Worm (Caenorhabditis elegans) whole organism, L3 larva: ENCODE data around the gene W01F3.2.
A peak's percentile ranks its signal among the peaks of the same experiment; 100 is the strongest.

Source experiments
- R02D3.7 ChIP-seq: fragments of 150-350 bp; optimal IDR thresholded peaks from 2 replicates; lab custom pipeline; 2014; ENCODE audit warnings: missing biosample characterization, missing genetic modification characterization
- ZK546.5 ChIP-seq: sonication (generic microtip); optimal IDR thresholded peaks from 2 replicates; lab custom pipeline; 2017; ENCODE audit warnings: missing biosample characterization, missing genetic modification characterization
- aly-2 ChIP-seq: fragments of 150-350 bp; optimal IDR thresholded peaks from 2 replicates; lab custom pipeline; 2014; ENCODE audit warnings: missing biosample characterization, missing genetic modification characterization
- ama-1 ChIP-seq: fragments of 150-350 bp; optimal IDR thresholded peaks from 2 replicates; lab custom pipeline; 2018
- ceh-16 ChIP-seq: sonication (generic microtip); optimal IDR thresholded peaks from 2 replicates; lab custom pipeline; 2017; ENCODE audit warnings: missing biosample characterization, missing genetic modification characterization
- ceh-28 ChIP-seq: fragments of 150-350 bp; optimal IDR thresholded peaks from 2 replicates; lab custom pipeline; 2014; ENCODE audit warnings: missing biosample characterization, missing genetic modification reagents, missing genetic modification characterization
- ceh-82 ChIP-seq: fragments of 150-350 bp; optimal IDR thresholded peaks from 2 replicates; lab custom pipeline; 2014; ENCODE audit warnings: missing biosample characterization, missing genetic modification characterization
- ceh-9 ChIP-seq: sonication (generic microtip); optimal IDR thresholded peaks from 2 replicates; lab custom pipeline; 2018; ENCODE audit warnings: missing biosample characterization, missing genetic modification characterization
- daf-12 ChIP-seq: fragments of 150-350 bp; optimal IDR thresholded peaks from 2 replicates; lab custom pipeline; 2014; ENCODE audit warnings: missing biosample characterization, missing genetic modification reagents, missing genetic modification characterization
- egl-27 ChIP-seq: sonication (generic microtip); optimal IDR thresholded peaks from 4 replicates; lab custom pipeline; 2017; ENCODE audit warnings: missing biosample characterization, missing genetic modification reagents, missing genetic modification characterization
- egl-5 ChIP-seq: fragments of 150-350 bp; optimal IDR thresholded peaks from 2 replicates; lab custom pipeline; 2017; ENCODE audit warnings: missing biosample characterization, missing genetic modification reagents, missing genetic modification characterization, inconsistent platforms
- elt-1 ChIP-seq: fragments of 150-350 bp; optimal IDR thresholded peaks from 2 replicates; lab custom pipeline; 2014; ENCODE audit warnings: missing biosample characterization, missing genetic modification characterization
- elt-2 ChIP-seq: sonication (generic microtip); optimal IDR thresholded peaks from 2 replicates; lab custom pipeline; 2016; ENCODE audit warnings: missing genetic modification reagents, mild to moderate bottlenecking, missing genetic modification characterization, missing compliant biosample characterization
- elt-3 ChIP-seq, 3 experiments: fragments of 150-350 bp in 1 of 3; sonication (generic microtip) in 2 of 3; optimal IDR thresholded peaks; 2 replicates in 2 of 3; 4 replicates in 1 of 3; lab custom pipeline; 2014 to 2017; ENCODE audit warnings: missing biosample characterization in 3 of 3, missing genetic modification characterization in 3 of 3
- eor-1 ChIP-seq, 2 experiments: fragments of 150-350 bp; optimal IDR thresholded peaks; 2 replicates each; lab custom pipeline; 2014 to 2018; ENCODE audit warnings: missing biosample characterization in 2 of 2, missing genetic modification characterization in 2 of 2
- fkh-2 ChIP-seq: fragments of 150-350 bp; optimal IDR thresholded peaks from 2 replicates; lab custom pipeline; 2014; ENCODE audit warnings: missing biosample characterization, missing genetic modification reagents, missing genetic modification characterization
- hmg-11 ChIP-seq: sonication (generic microtip); optimal IDR thresholded peaks from 2 replicates; lab custom pipeline; 2016; ENCODE audit warnings: missing genetic modification characterization, missing compliant biosample characterization
- jun-1 ChIP-seq: fragments of 150-350 bp; optimal IDR thresholded peaks from 2 replicates; lab custom pipeline; 2014; ENCODE audit warnings: missing biosample characterization, missing genetic modification reagents, missing genetic modification characterization
- lsy-12 ChIP-seq: sonication (generic microtip); optimal IDR thresholded peaks from 2 replicates; lab custom pipeline; 2016; ENCODE audit warnings: mild to moderate bottlenecking, missing genetic modification characterization, missing compliant biosample characterization
- mml-1 ChIP-seq: fragments of 150-350 bp; sonication (generic microtip); optimal IDR thresholded peaks from 3 replicates; lab custom pipeline; 2014; ENCODE audit warnings: missing biosample characterization, missing genetic modification characterization
- nfya-1 ChIP-seq: sonication (generic microtip); optimal IDR thresholded peaks from 2 replicates; lab custom pipeline; 2017; ENCODE audit warnings: missing genetic modification characterization, mild to moderate bottlenecking, missing compliant biosample characterization, antibody characterized with exemption, moderate library complexity; ENCODE audit not compliant: insufficient read depth
- nhr-12 ChIP-seq: fragments of 150-350 bp; optimal IDR thresholded peaks from 2 replicates; lab custom pipeline; 2014; ENCODE audit warnings: missing biosample characterization, missing genetic modification characterization
- nhr-237 ChIP-seq: fragments of 150-350 bp; optimal IDR thresholded peaks from 2 replicates; lab custom pipeline; 2014; ENCODE audit warnings: missing biosample characterization, missing genetic modification characterization
- nhr-25 ChIP-seq: sonication (generic microtip); optimal IDR thresholded peaks from 2 replicates; lab custom pipeline; 2017; ENCODE audit warnings: missing biosample characterization, missing genetic modification characterization
- nhr-28 ChIP-seq: fragments of 150-350 bp; optimal IDR thresholded peaks from 2 replicates; lab custom pipeline; 2014; ENCODE audit warnings: missing biosample characterization, missing genetic modification characterization
- nhr-43 ChIP-seq: sonication (generic microtip); optimal IDR thresholded peaks from 2 replicates; lab custom pipeline; 2016; ENCODE audit warnings: mild to moderate bottlenecking, missing genetic modification characterization, missing compliant biosample characterization; ENCODE audit not compliant: poor library complexity, severe bottlenecking
- nhr-67 ChIP-seq: fragments of 150-350 bp; optimal IDR thresholded peaks from 2 replicates; lab custom pipeline; 2014; ENCODE audit warnings: missing biosample characterization, missing genetic modification characterization
- nhr-76 ChIP-seq: fragments of 150-350 bp; sonication (generic microtip); optimal IDR thresholded peaks from 5 replicates; lab custom pipeline; 2014; ENCODE audit warnings: missing biosample characterization, missing genetic modification characterization
- nhr-77 ChIP-seq: fragments of 150-350 bp; optimal IDR thresholded peaks from 2 replicates; lab custom pipeline; 2014; ENCODE audit warnings: missing biosample characterization, missing genetic modification characterization
- pha-4 ChIP-seq: fragments of 150-350 bp; optimal IDR thresholded peaks from 2 replicates; lab custom pipeline; 2014; ENCODE audit warnings: missing biosample characterization, missing genetic modification reagents, missing genetic modification characterization
- pqm-1 ChIP-seq: fragments of 150-350 bp; optimal IDR thresholded peaks from 2 replicates; lab custom pipeline; 2017; ENCODE audit warnings: missing biosample characterization, missing genetic modification characterization, inconsistent platforms
- sea-2 ChIP-seq: fragments of 150-350 bp; sonication (generic microtip); optimal IDR thresholded peaks from 4 replicates; lab custom pipeline; 2014; ENCODE audit warnings: missing biosample characterization, missing genetic modification reagents, missing genetic modification characterization
- skn-1 ChIP-seq: fragments of 150-350 bp; optimal IDR thresholded peaks from 2 replicates; lab custom pipeline; 2014; ENCODE audit warnings: missing biosample characterization, missing genetic modification characterization
- snpc-4 ChIP-seq: fragments of 150-350 bp; optimal IDR thresholded peaks from 2 replicates; lab custom pipeline; 2014; ENCODE audit warnings: missing biosample characterization, missing genetic modification characterization
- tbx-2 ChIP-seq: sonication (generic microtip); optimal IDR thresholded peaks from 2 replicates; lab custom pipeline; 2016; ENCODE audit warnings: mild to moderate bottlenecking, missing genetic modification characterization, missing compliant biosample characterization
- unc-39 ChIP-seq: sonication (generic microtip); optimal IDR thresholded peaks from 4 replicates; lab custom pipeline; 2017; ENCODE audit warnings: missing biosample characterization, missing genetic modification characterization
- unc-62 ChIP-seq: fragments of 150-350 bp; sonication (generic microtip); optimal IDR thresholded peaks from 4 replicates; lab custom pipeline; 2014; ENCODE audit warnings: missing biosample characterization, missing genetic modification reagents, missing genetic modification characterization
- zag-1 ChIP-seq: fragments of 150-350 bp; optimal IDR thresholded peaks from 2 replicates; lab custom pipeline; 2014; ENCODE audit warnings: missing biosample characterization, missing genetic modification characterization
- ztf-11 ChIP-seq: fragments of 150-350 bp; optimal IDR thresholded peaks from 2 replicates; lab custom pipeline; 2014; ENCODE audit warnings: missing biosample characterization, missing genetic modification characterization
- ztf-4 ChIP-seq: fragments of 150-350 bp; optimal IDR thresholded peaks from 2 replicates; lab custom pipeline; 2014; ENCODE audit warnings: missing biosample characterization, missing genetic modification characterization

Gene W01F3.2

DNA sequence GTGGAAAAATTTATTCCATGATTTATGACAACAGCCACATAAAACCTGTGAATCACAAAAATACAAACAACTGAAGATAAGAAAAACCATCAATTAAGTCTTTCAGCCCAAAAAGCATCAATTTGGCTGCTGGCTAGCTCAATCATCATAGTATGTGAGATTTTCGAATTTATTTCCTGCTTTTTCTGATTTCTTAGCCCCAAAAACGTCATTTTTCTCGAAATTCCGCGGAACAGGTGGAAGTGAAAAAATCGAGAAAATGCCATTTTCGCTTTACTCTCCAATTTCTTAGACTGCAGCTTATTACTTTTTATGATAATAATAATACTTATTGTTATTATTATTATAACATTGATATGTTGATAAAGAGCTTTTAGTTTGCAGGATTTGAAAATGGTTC is 18.2 kb upstream of the W01F3.2 start, which contains the start of gene srxa-15:
srxa-15 (plus strand) TSS at position 301 of the 400 bp plus-strand sequence.
- no peak for TF ChIP-seq skn-1 (tag; lab: Kevin White, UChicago)
- TF ChIP-seq nfya-1, result no peak
- no peak for TF ChIP-seq nhr-76 (tag; lab: Kevin White, UChicago)
- TF ChIP-seq pqm-1 (tag; lab: Kevin White, UChicago), result no peak
- no peak for TF ChIP-seq ceh-16
- no peak for TF ChIP-seq tbx-2 (tag; lab: Kevin White, UChicago)

- TF ChIP-seq zag-1 (tag; lab: Kevin White, UChicago) (no peak), ceh-28 (no peak)
Observed at ce11 chrV:20645479-20645878, 14.6 kb upstream of the W01F3.2 start.

DNA sequence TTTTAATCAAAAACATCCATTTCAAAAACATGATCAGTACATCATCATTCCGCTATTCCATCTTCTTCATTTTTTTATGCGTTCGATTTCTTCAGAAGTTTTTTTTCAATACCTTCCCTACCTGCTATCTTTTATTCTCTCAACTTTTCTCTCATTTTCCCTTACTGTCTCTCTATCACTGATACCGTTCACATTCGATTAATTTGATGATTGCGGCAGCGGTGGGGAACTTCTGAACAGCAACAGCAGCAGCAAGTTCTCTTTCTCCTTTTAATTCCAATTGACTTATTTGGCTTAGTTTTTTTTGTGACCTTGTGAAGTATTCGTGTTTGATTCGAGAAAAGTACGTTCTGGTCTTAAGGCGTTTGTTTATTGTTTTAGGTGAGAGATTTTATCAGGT is 11.3 kb upstream of the W01F3.2 start:
- TF ChIP-seq nhr-77 (tag; lab: Kevin White, UChicago), result no peak
- peak; percentile 63 for TF ChIP-seq nhr-25
- TF ChIP-seq elt-3 (tag; optimal IDR thresholded peaks at IDR 0.05; lab: Kevin White, UChicago), result peak in 2 of 3 experiments; percentile 66 to 82
- TF ChIP-seq, all 47 proteins: peak for 2

DNA sequence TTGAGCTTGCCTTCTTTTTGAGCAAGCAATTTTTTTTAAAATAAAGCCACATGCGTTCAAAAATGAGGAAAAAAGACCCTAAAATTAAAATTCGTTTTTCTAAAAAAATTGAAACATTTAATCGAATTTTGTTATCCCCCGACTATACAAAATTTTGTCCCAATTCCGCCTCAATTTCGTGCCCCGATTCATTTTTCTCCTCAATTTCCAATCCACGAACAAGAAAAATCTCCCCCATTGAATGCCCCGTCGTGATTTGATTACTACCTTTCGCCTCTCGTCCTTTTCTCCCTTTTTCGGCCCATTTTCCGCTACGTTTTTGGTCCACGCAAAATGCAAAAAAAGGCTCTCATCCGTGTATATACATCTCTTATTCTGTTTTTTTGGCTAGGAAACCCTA is 8.2 kb upstream of the W01F3.2 start:
- TF ChIP-seq nhr-28 (tag; lab: Kevin White, UChicago) (no peak), nhr-77 (tag; lab: Kevin White, UChicago) (no peak), tbx-2 (tag; lab: Kevin White, UChicago) (no peak), lsy-12 (tag; lab: Kevin White, UChicago) (no peak), nhr-25 (no peak), elt-2 (tag; lab: Kevin White, UChicago) (no peak), ceh-16 (no peak), daf-12 (tag; lab: Kevin White, UChicago) (no peak), ZK546.5 (tag; lab: Kevin White, UChicago) (no peak), snpc-4 (no peak), egl-5 (no peak), nhr-12 (tag; lab: Kevin White, UChicago) (no peak), eor-1 (tag; optimal IDR thresholded peaks at IDR 0.05; lab: Kevin White, UChicago) (no peak), unc-39 (tag; lab: Kevin White, UChicago) (no peak), unc-62 (no peak), ztf-4 (no peak), nhr-43 (tag; lab: Kevin White, UChicago) (no peak)

- TF ChIP-seq hmg-11 (tag; lab: Kevin White, UChicago) (no peak), egl-27 (tag; lab: Kevin White, UChicago) (no peak), jun-1 (no peak), mml-1 (tag; lab: Kevin White, UChicago) (no peak), ceh-9 (tag; lab: Kevin White, UChicago) (no peak), zag-1 (tag; lab: Kevin White, UChicago) (no peak), snpc-4 (no peak), ztf-11 (no peak), eor-1 (tag; optimal IDR thresholded peaks at IDR 0.05; lab: Kevin White, UChicago) (no peak), lsy-12 (tag; lab: Kevin White, UChicago) (no peak), nhr-237 (tag; lab: Kevin White, UChicago) (no peak), fkh-2 (no peak), sea-2 (GFP tag; lab: Kevin White, UChicago) (no peak), nhr-67 (tag; lab: Kevin White, UChicago) (no peak)
Observed at ce11 chrV:20654350-20654749, 5.8 kb upstream of the W01F3.2 start, which contains the start of gene mnr-1. mnr-1 (plus strand) TSS chrV:20654650.

DNA sequence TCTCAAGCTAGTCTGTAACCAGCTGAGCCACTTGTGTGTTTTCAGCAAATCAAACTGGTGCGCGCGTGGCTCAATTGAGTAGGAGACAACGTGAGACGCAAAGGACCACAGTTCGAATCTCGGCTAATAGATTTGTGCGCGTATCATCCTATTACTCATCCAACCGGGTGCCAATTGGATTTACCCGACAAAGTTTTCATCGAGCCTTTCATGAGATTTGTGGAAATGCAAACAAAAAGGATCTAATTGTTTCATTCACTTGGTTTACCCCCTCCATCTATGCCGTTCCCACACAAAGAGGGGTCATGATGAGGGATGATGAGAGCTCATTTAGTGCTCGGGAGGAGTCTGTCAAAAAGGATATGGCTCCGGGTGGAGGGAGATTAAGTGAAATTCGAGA is 5.0 kb upstream of the W01F3.2 start:
- TF ChIP-seq elt-1 (tag; lab: Kevin White, UChicago) (no peak), ceh-28 (no peak), ceh-82 (tag; lab: Kevin White, UChicago) (no peak), egl-27 (tag; lab: Kevin White, UChicago) (no peak), aly-2 (tag; lab: Kevin White, UChicago) (no peak), snpc-4 (no peak), eor-1 (tag; optimal IDR thresholded peaks at IDR 0.05; lab: Kevin White, UChicago) (no peak), R02D3.7 (tag; lab: Kevin White, UChicago) (no peak), pha-4 (tag; lab: Kevin White, UChicago) (no peak), zag-1 (tag; lab: Kevin White, UChicago) (no peak), ama-1 (lab: Kevin White, UChicago) (no peak), nhr-237 (tag; lab: Kevin White, UChicago) (no peak)
